Fruit fly (Drosophila melanogaster) whole organism, prepupa: ENCODE data around the gene pns.

Experiments used
- Blimp-1 ChIP-seq: fragments of 200-800 bp; sonication (Bioruptor generic); optimal IDR thresholded peaks from 3 replicates; lab custom pipeline; 2017; ENCODE audit warnings: missing biosample characterization, missing genetic modification characterization, mild to moderate bottlenecking, moderate library complexity, missing genetic modification reagents
- CG10631 ChIP-seq: fragments of 200-800 bp; sonication (Bioruptor generic); optimal IDR thresholded peaks from 2 replicates; lab custom pipeline; 2016; ENCODE audit warnings: missing biosample characterization, missing genetic modification characterization
- CG11762 ChIP-seq: fragments of 200-800 bp; sonication (Bioruptor generic); optimal IDR thresholded peaks from 3 replicates; lab custom pipeline; 2016; ENCODE audit warnings: missing biosample characterization, missing genetic modification characterization; ENCODE audit not compliant: insufficient read depth
- CG11902 ChIP-seq: fragments of 200-800 bp; sonication (Bioruptor generic); optimal IDR thresholded peaks from 3 replicates; lab custom pipeline; 2016; ENCODE audit warnings: missing biosample characterization, missing genetic modification characterization
- CG16779 ChIP-seq: fragments of 200-800 bp; sonication (Bioruptor generic); optimal IDR thresholded peaks from 3 replicates; lab custom pipeline; 2017; ENCODE audit warnings: missing biosample characterization, mild to moderate bottlenecking, missing genetic modification characterization
- CG3032 ChIP-seq: fragments of 200-800 bp; optimal IDR thresholded peaks from 2 replicates; lab custom pipeline; 2019; ENCODE audit warnings: missing biosample characterization, mild to moderate bottlenecking, missing genetic modification characterization, moderate library complexity
- CG32006 ChIP-seq: fragments of 200-800 bp; sonication (Bioruptor generic); optimal IDR thresholded peaks from 3 replicates; lab custom pipeline; 2017; ENCODE audit warnings: missing biosample characterization, mild to moderate bottlenecking, missing genetic modification characterization
- CG3919 ChIP-seq: fragments of 200-800 bp; sonication (Bioruptor generic); optimal IDR thresholded peaks from 3 replicates; lab custom pipeline; 2016; ENCODE audit warnings: missing biosample characterization, missing genetic modification characterization
- CG4318 ChIP-seq: fragments of 200-800 bp; sonication (Bioruptor generic); optimal IDR thresholded peaks from 3 replicates; lab custom pipeline; 2017; ENCODE audit warnings: missing biosample characterization, mild to moderate bottlenecking, missing genetic modification characterization
- CG6163 ChIP-seq: fragments of 200-800 bp; sonication (Bioruptor generic); IDR thresholded peaks from 3 replicates; pipeline ENCODE4 v1.3.6; 2022; ENCODE audit warnings: missing biosample characterization, missing genetic modification characterization
- CG6808 ChIP-seq: fragments of 200-800 bp; sonication (Bioruptor generic); optimal IDR thresholded peaks from 3 replicates; lab custom pipeline; 2017; ENCODE audit warnings: missing biosample characterization, missing genetic modification characterization, mild to moderate bottlenecking, moderate library complexity, missing genetic modification reagents
- CG6854 ChIP-seq: fragments of 200-800 bp; sonication (Bioruptor generic); optimal IDR thresholded peaks from 2 replicates; lab custom pipeline; 2017; ENCODE audit warnings: missing biosample characterization, mild to moderate bottlenecking, missing genetic modification characterization
- CG9139 ChIP-seq: fragments of 200-800 bp; sonication (Bioruptor generic); optimal IDR thresholded peaks from 3 replicates; lab custom pipeline; 2017; ENCODE audit warnings: missing biosample characterization, mild to moderate bottlenecking, missing genetic modification characterization
- Eip93F ChIP-seq: fragments of 200-800 bp; sonication (Bioruptor generic); optimal IDR thresholded peaks from 2 replicates; lab custom pipeline; 2016; ENCODE audit warnings: missing biosample characterization, mild to moderate bottlenecking, missing genetic modification characterization
- Ets96B ChIP-seq: fragments of 200-800 bp; optimal IDR thresholded peaks from 2 replicates; lab custom pipeline; 2019; ENCODE audit warnings: missing biosample characterization, mild to moderate bottlenecking, missing genetic modification characterization, moderate library complexity
- Gug ChIP-seq: fragments of 200-800 bp; sonication (Bioruptor generic); IDR thresholded peaks from 2 replicates; pipeline ENCODE4 v1.3.6; 2022; ENCODE audit warnings: missing biosample characterization, missing genetic modification characterization
- Hr39 ChIP-seq: fragments of 200-800 bp; sonication (Bioruptor generic); optimal IDR thresholded peaks from 2 replicates; lab custom pipeline; 2016; ENCODE audit warnings: missing biosample characterization, missing genetic modification characterization
- Met ChIP-seq: fragments of 200-800 bp; sonication (Bioruptor generic); optimal IDR thresholded peaks from 3 replicates; lab custom pipeline; 2016; ENCODE audit warnings: missing biosample characterization, missing genetic modification characterization
- OdsH ChIP-seq: fragments of 200-800 bp; sonication (Bioruptor generic); optimal IDR thresholded peaks from 3 replicates; lab custom pipeline; 2016; ENCODE audit warnings: missing biosample characterization, missing genetic modification characterization
- Sox15 ChIP-seq: fragments of 200-800 bp; sonication (Bioruptor generic); optimal IDR thresholded peaks from 3 replicates; lab custom pipeline; 2016; ENCODE audit warnings: missing biosample characterization, missing genetic modification characterization
- acj6 ChIP-seq: fragments of 200-800 bp; sonication (Bioruptor generic); optimal IDR thresholded peaks from 3 replicates; lab custom pipeline; 2016; ENCODE audit warnings: missing biosample characterization, missing genetic modification characterization
- cyc ChIP-seq: fragments of 200-800 bp; sonication (Bioruptor generic); optimal IDR thresholded peaks from 3 replicates; lab custom pipeline; 2016; ENCODE audit warnings: missing biosample characterization, missing genetic modification characterization
- dac ChIP-seq: fragments of 200-800 bp; sonication (Bioruptor generic); optimal IDR thresholded peaks from 2 replicates; lab custom pipeline; 2017; ENCODE audit warnings: missing biosample characterization, mild to moderate bottlenecking, missing genetic modification characterization
- dsx ChIP-seq: fragments of 200-800 bp; optimal IDR thresholded peaks from 3 replicates; lab custom pipeline; 2019; ENCODE audit warnings: missing biosample characterization, mild to moderate bottlenecking, missing genetic modification characterization, moderate library complexity; ENCODE audit not compliant: poor library complexity, severe bottlenecking
- fd59A ChIP-seq: fragments of 200-800 bp; sonication (Bioruptor generic); optimal IDR thresholded peaks from 2 replicates; lab custom pipeline; 2017; ENCODE audit warnings: missing biosample characterization, mild to moderate bottlenecking, missing genetic modification characterization, missing genetic modification reagents
- fkh ChIP-seq: fragments of 200-800 bp; sonication (Bioruptor generic); optimal IDR thresholded peaks from 3 replicates; lab custom pipeline; 2017; ENCODE audit warnings: missing biosample characterization, mild to moderate bottlenecking, missing genetic modification characterization, moderate library complexity
- net ChIP-seq: fragments of 200-800 bp; sonication (Bioruptor generic); optimal IDR thresholded peaks from 3 replicates; lab custom pipeline; 2016; ENCODE audit warnings: missing biosample characterization, missing genetic modification characterization
- spab ChIP-seq: fragments of 200-800 bp; sonication (Bioruptor generic); optimal IDR thresholded peaks from 2 replicates; lab custom pipeline; 2017; ENCODE audit warnings: missing biosample characterization, mild to moderate bottlenecking, missing genetic modification characterization, missing genetic modification reagents
- ss ChIP-seq, 2 experiments: fragments of 200-800 bp; sonication (Bioruptor generic); optimal IDR thresholded peaks; 2 replicates in 1 of 2; 3 replicates in 1 of 2; lab custom pipeline; 2017 to 2018; ENCODE audit warnings: mild to moderate bottlenecking in 2 of 2, missing biosample characterization in 2 of 2, missing genetic modification characterization in 2 of 2, moderate library complexity in 1 of 2
- svp ChIP-seq: fragments of 200-800 bp; sonication (Bioruptor generic); peaks from one replicate; lab custom pipeline; 2016; ENCODE audit warnings: missing biosample characterization, missing genetic modification characterization

Gene pns

dm6 chr3L:1592822-1593452 is 56.0 kb downstream of the pns start (continued):
- TF ChIP-seq CG6808 (GFP tag; lab: Kevin White, UChicago) (peak; percentile 32), CG6163 (GFP tag; lab: Robert Waterston, UW) (peak; percentile 79), acj6 (no peak), CG3032 (no peak), CG11762 (GFP tag; lab: Kevin White, UChicago) (no peak), cyc (GFP tag; lab: Kevin White, UChicago) (no peak), CG10631 (GFP tag; lab: Kevin White, UChicago) (no peak), Eip93F (GFP tag; lab: Kevin White, UChicago) (no peak), OdsH (GFP tag; lab: Kevin White, UChicago) (no peak), Sox15 (GFP tag; lab: Kevin White, UChicago) (no peak), Met (no peak), Hr39 (GFP tag; lab: Kevin White, UChicago) (no peak), CG11902 (no peak), fkh (GFP tag; lab: Kevin White, UChicago) (no peak), dac (no peak), CG32006 (no peak), dsx (peak; percentile 36), CG16779 (no peak), fd59A (GFP tag; lab: Kevin White, UChicago) (no peak), net (GFP tag; lab: Kevin White, UChicago) (peak; percentile 7), Blimp-1 (peak; percentile 91), svp (GFP tag; lab: Kevin White, UChicago) (peak; percentile 75), CG6854 (GFP tag; lab: Kevin White, UChicago) (peak; percentile 26), Gug (no peak), CG4318 (GFP tag; lab: Kevin White, UChicago) (no peak), CG3919 (GFP tag; lab: Kevin White, UChicago) (no peak), Ets96B (tag; lab: Kevin White, UChicago) (no peak), spab (GFP tag; lab: Kevin White, UChicago) (no peak), CG9139 (GFP tag; lab: Kevin White, UChicago) (no peak), ss (GFP tag; optimal IDR thresholded peaks at IDR 0.05; lab: Kevin White, UChicago) (peak; percentile 34 to 45)
